Worm (Caenorhabditis elegans): ENCODE measurements around the gene dohh-1.

ce11 chrII:10539232-10539631 lies 40.5 kb upstream of the dohh-1 start, which contains the start of gene R166.3:
- TF ChIP-seq ceh-18 (tag; optimal IDR thresholded peaks at IDR 0.05) (no peak), ama-1 (optimal IDR thresholded peaks at IDR 0.05) (no peak), elt-4 (tag; optimal IDR thresholded peaks at IDR 0.05) (no peak), nhr-11 (tag; optimal IDR thresholded peaks at IDR 0.05) (no peak), pros-1 (tag; optimal IDR thresholded peaks at IDR 0.05) (no peak), nfya-1 (tag; optimal IDR thresholded peaks at IDR 0.05) (no peak), pqm-1 (tag; optimal IDR thresholded peaks at IDR 0.05) (no peak), sdc-2 (tag; optimal IDR thresholded peaks at IDR 0.05) (no peak), ceh-31 (tag; optimal IDR thresholded peaks at IDR 0.05) (no peak), ref-2 (tag; optimal IDR thresholded peaks at IDR 0.05) (no peak), lin-11 (tag; optimal IDR thresholded peaks at IDR 0.05) (no peak), hlh-15 (tag; optimal IDR thresholded peaks at IDR 0.05) (no peak), syd-9 (tag; optimal IDR thresholded peaks at IDR 0.05) (no peak), fkh-10 (GFP tag; optimal IDR thresholded peaks at IDR 0.05) (no peak)

Data from whole organism, late embryonic.